Worm (Caenorhabditis elegans): ENCODE measurements around the gene C25F6.1.

ce11 chrX:5455107-5455506 lies 31.2 kb upstream of the C25F6.1 start:
- TF ChIP-seq ets-4 (GFP tag; optimal IDR thresholded peaks at IDR 0.05) (no peak), unc-130 (GFP tag; optimal IDR thresholded peaks at IDR 0.05) (no peak), B0019.2 (GFP tag; conservative IDR thresholded peaks at IDR 0.05) (no peak), snpc-4 (GFP tag; optimal IDR thresholded peaks at IDR 0.05) (no peak), snpc-4 (tag; optimal IDR thresholded peaks at IDR 0.05) (no peak)

Measured in whole organism, young adult.